Worm (Caenorhabditis elegans) whole organism, early embryonic: ENCODE data around the gene ckb-2.

Experiments
- aly-1 ChIP-seq: sonication (generic microtip); optimal IDR thresholded peaks from 2 replicates; lab custom pipeline; 2016; ENCODE audit warnings: missing genetic modification characterization, missing compliant biosample characterization
- ama-1 ChIP-seq: fragments of 150-350 bp; optimal IDR thresholded peaks from 2 replicates; lab custom pipeline; 2014
- tbx-37 ChIP-seq: fragments of 200-800 bp; sonication (Bioruptor generic); conservative IDR thresholded peaks from 2 replicates; pipeline ENCODE4 v1.3.6; 2022; ENCODE audit warnings: missing genetic modification reagents, missing genetic modification characterization, missing compliant biosample characterization

DNA sequence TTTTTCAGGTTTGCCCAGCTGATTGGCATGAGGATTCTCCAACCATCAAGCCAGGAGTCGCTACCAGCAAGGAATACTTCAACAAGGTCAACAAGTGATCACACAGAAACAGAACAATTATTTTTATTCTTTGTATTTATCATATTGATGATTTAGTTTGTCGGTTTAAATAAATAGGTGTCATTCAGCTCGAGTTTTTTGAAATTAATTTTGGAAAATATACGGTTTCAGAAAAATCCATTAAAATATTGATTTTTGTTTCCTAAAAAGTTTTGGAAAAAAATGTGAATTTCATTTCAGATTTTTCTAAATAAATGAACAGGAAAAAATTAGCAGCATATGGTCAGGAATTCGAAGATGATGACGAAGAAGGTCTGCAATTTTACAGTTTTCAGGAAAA is 40.5 kb downstream of the ckb-2 start, which contains the start of gene gpch-1:
- no peak for TF ChIP-seq ama-1 (lab: Kevin White, UChicago)
- no peak for TF ChIP-seq aly-1 (tag; lab: Kevin White, UChicago)
- TF ChIP-seq tbx-37 (GFP tag; lab: Robert Waterston, UW), result no peak
